In genomic region chrX:9062665-9063064, dm6 we compare ENCODE assay signal across 1 fruit fly cellular context.
TF ChIP-seq lines count a peak whose summit lies in the region.

No protein-coding gene starts in this region.

TF ChIP-seq in whole organism, embryonic, 481 proteins besides CTCF, POLR2A, EP300 and RAD21 (continued from another document and continues in another):
- TF ChIP-seq danr (GFP tag; IDR thresholded peaks at IDR 0.05; lab: Robert Waterston, UW) (no peak), CG17186 (GFP tag; optimal IDR thresholded peaks at IDR 0.05; lab: Kevin White, UChicago) (no peak), schlank (tag; optimal IDR thresholded peaks at IDR 0.05; lab: Kevin White, UChicago) (no peak), sim (GFP tag; IDR thresholded peaks at IDR 0.05; lab: Robert Waterston, UW) (no peak), sob (GFP tag; IDR thresholded peaks at IDR 0.05; lab: Robert Waterston, UW) (peak; percentile 53), Neu2 (GFP tag; optimal IDR thresholded peaks at IDR 0.05; lab: Kevin White, UChicago; ENCODE audit: borderline replicate concordance) (no peak), Doc3 (GFP tag; IDR thresholded peaks at IDR 0.05; lab: Robert Waterston, UW; ENCODE audit: partially characterized antibody) (no peak), dpn (GFP tag; optimal IDR thresholded peaks at IDR 0.05; lab: Kevin White, UChicago) (no peak), CG2120 (GFP tag; optimal IDR thresholded peaks at IDR 0.05; lab: Kevin White, UChicago) (peak; percentile 15), CG11723 (GFP tag; optimal IDR thresholded peaks at IDR 0.05; lab: Kevin White, UChicago) (no peak), CG11093 (GFP tag; IDR thresholded peaks at IDR 0.05; lab: Robert Waterston, UW) (no peak), HHEX (GFP tag; optimal IDR thresholded peaks at IDR 0.05; lab: Kevin White, UChicago) (no peak), aop (GFP tag; IDR thresholded peaks at IDR 0.05; lab: Robert Waterston, UW) (no peak), BtbVII (GFP tag; optimal IDR thresholded peaks at IDR 0.05; lab: Kevin White, UChicago) (no peak), ssp (GFP tag; IDR thresholded peaks at IDR 0.05; lab: Robert Waterston, UW) (0 out of 2 replicates have a peak, but pooled peaks have one; percentile 28), otp (GFP tag; IDR thresholded peaks at IDR 0.05; lab: Robert Waterston, UW) (0 out of 3 replicates have a peak, but pooled peaks have one; percentile 14), CG11398 (GFP tag; optimal IDR thresholded peaks at IDR 0.05; lab: Kevin White, UChicago) (no peak), wek (GFP tag; optimal IDR thresholded peaks at IDR 0.05; lab: Kevin White, UChicago) (no peak), pb (GFP tag; optimal IDR thresholded peaks at IDR 0.05; lab: Kevin White, UChicago) (no peak), sug (tag; optimal IDR thresholded peaks at IDR 0.05; lab: Kevin White, UChicago) (no peak), lbe (GFP tag; optimal IDR thresholded peaks at IDR 0.05; lab: Kevin White, UChicago) (peak; percentile 58), ci (GFP tag; IDR thresholded peaks at IDR 0.05; lab: Robert Waterston, UW) (peak; percentile 62; the same call in 1 of the 3 replicates), CG34422 (GFP tag; IDR thresholded peaks at IDR 0.05; lab: Robert Waterston, UW) (peak; percentile 41; the same call in 2 of the 3 replicates), CG9437 (GFP tag; optimal IDR thresholded peaks at IDR 0.05; lab: Kevin White, UChicago) (no peak), Rfx (GFP tag; IDR thresholded peaks at IDR 0.05; lab: Robert Waterston, UW) (peak; percentile 63), CG31388 (GFP tag; optimal IDR thresholded peaks at IDR 0.05; lab: Kevin White, UChicago) (no peak), Dek (tag; optimal IDR thresholded peaks at IDR 0.05; lab: Kevin White, UChicago) (peak; percentile 10), Nf-YB (GFP tag; optimal IDR thresholded peaks at IDR 0.05; lab: Kevin White, UChicago) (no peak), CrebB (tag; optimal IDR thresholded peaks at IDR 0.05; lab: Kevin White, UChicago) (no peak), Dref (GFP tag; IDR thresholded peaks at IDR 0.05; lab: Robert Waterston, UW) (no peak), CG6813 (GFP tag; optimal IDR thresholded peaks at IDR 0.05; lab: Kevin White, UChicago) (no peak), fu2 (GFP tag; optimal IDR thresholded peaks at IDR 0.05; lab: Kevin White, UChicago) (no peak), CG4282 (GFP tag; optimal IDR thresholded peaks at IDR 0.05; lab: Kevin White, UChicago) (no peak), Ets65A (GFP tag; lab: Kevin White, UChicago) (no peak), CG7963 (GFP tag; IDR thresholded peaks at IDR 0.05; lab: Robert Waterston, UW; ENCODE audit: partially characterized antibody) (no peak), kni (GFP tag; optimal IDR thresholded peaks at IDR 0.05; lab: Kevin White, UChicago) (no peak), stwl (tag; optimal IDR thresholded peaks at IDR 0.05; lab: Kevin White, UChicago) (no peak), CG17359 (tag; optimal IDR thresholded peaks at IDR 0.05; lab: Kevin White, UChicago) (no peak), CG2199 (GFP tag; IDR thresholded peaks at IDR 0.05; lab: Robert Waterston, UW) (no peak), CG11560 (tag; IDR thresholded peaks at IDR 0.05; lab: Robert Waterston, UW) (no peak), pho (GFP tag; optimal IDR thresholded peaks at IDR 0.05; lab: Kevin White, UChicago) (no peak), Lpt (GFP tag; optimal IDR thresholded peaks at IDR 0.05; lab: Kevin White, UChicago) (no peak), tap (tag; optimal IDR thresholded peaks at IDR 0.05; lab: Kevin White, UChicago) (no peak), dm (GFP tag; optimal IDR thresholded peaks at IDR 0.05; lab: Kevin White, UChicago) (no peak), CG4360 (GFP tag; IDR thresholded peaks at IDR 0.05; lab: Robert Waterston, UW) (no peak), sc (optimal IDR thresholded peaks at IDR 0.05; lab: Kevin White, UChicago) (no peak), sc (GFP tag; optimal IDR thresholded peaks at IDR 0.05; lab: Kevin White, UChicago) (no peak), dysf (GFP tag; IDR thresholded peaks at IDR 0.05; lab: Robert Waterston, UW) (peak; percentile 60; the same call in 1 of the 3 replicates), nmo (GFP tag; optimal IDR thresholded peaks at IDR 0.05; lab: Kevin White, UChicago) (peak; percentile 31), CG33557 (GFP tag; optimal IDR thresholded peaks at IDR 0.05; lab: Kevin White, UChicago) (no peak), gce (GFP tag; IDR thresholded peaks at IDR 0.05; lab: Robert Waterston, UW) (no peak), Hr78 (GFP tag; optimal IDR thresholded peaks at IDR 0.05; lab: Kevin White, UChicago) (no peak), Atf6 (GFP tag; IDR thresholded peaks at IDR 0.05; lab: Robert Waterston, UW) (peak; percentile 53; the same call in 1 of the 2 replicates), CG32767 (GFP tag; IDR thresholded peaks at IDR 0.05; lab: Robert Waterston, UW) (no peak), CG4820 (GFP tag; optimal IDR thresholded peaks at IDR 0.05; lab: Kevin White, UChicago) (no peak), slbo (GFP tag; IDR thresholded peaks at IDR 0.05; lab: Robert Waterston, UW) (peak; percentile 65), CG3838 (GFP tag; optimal IDR thresholded peaks at IDR 0.05; lab: Kevin White, UChicago) (no peak), dimm (GFP tag; IDR thresholded peaks at IDR 0.05; lab: Robert Waterston, UW) (no peak), CG10565 (GFP tag; optimal IDR thresholded peaks at IDR 0.05; lab: Kevin White, UChicago) (no peak), odd (GFP tag; optimal IDR thresholded peaks at IDR 0.05; lab: Kevin White, UChicago) (no peak), CG1024 (GFP tag; IDR thresholded peaks at IDR 0.05; lab: Robert Waterston, UW) (no peak), CG4617 (GFP tag; optimal IDR thresholded peaks at IDR 0.05; lab: Kevin White, UChicago; ENCODE audit: borderline replicate concordance) (no peak), CG6689 (GFP tag; IDR thresholded peaks at IDR 0.05; lab: Robert Waterston, UW) (peak; percentile 46), CG17802 (tag; optimal IDR thresholded peaks at IDR 0.05; lab: Kevin White, UChicago) (no peak), Hmx (GFP tag; optimal IDR thresholded peaks at IDR 0.05; lab: Kevin White, UChicago) (no peak), CG8388 (GFP tag; optimal IDR thresholded peaks at IDR 0.05; lab: Kevin White, UChicago) (no peak), NC2β (GFP tag; optimal IDR thresholded peaks at IDR 0.05; lab: Kevin White, UChicago) (no peak), lov (optimal IDR thresholded peaks at IDR 0.05; lab: Kevin White, UChicago) (no peak), lov (GFP tag; IDR thresholded peaks at IDR 0.05; lab: Robert Waterston, UW) (no peak), B-H2 (GFP tag; optimal IDR thresholded peaks at IDR 0.05; lab: Kevin White, UChicago) (no peak), CG11696 (GFP tag; IDR thresholded peaks at IDR 0.05; lab: Robert Waterston, UW) (no peak), CG1647 (GFP tag; optimal IDR thresholded peaks at IDR 0.05; lab: Kevin White, UChicago) (no peak), cwo (GFP tag; optimal IDR thresholded peaks at IDR 0.05; lab: Kevin White, UChicago) (no peak), prd (optimal IDR thresholded peaks at IDR 0.05; lab: Kevin White, UChicago) (no peak), prd (GFP tag; IDR thresholded peaks at IDR 0.05; lab: Robert Waterston, UW) (peak; percentile 67), CG12744 (GFP tag; optimal IDR thresholded peaks at IDR 0.05; lab: Kevin White, UChicago) (no peak), CoRest (tag; optimal IDR thresholded peaks at IDR 0.05; lab: Kevin White, UChicago) (peak; percentile 16), CG12236 (GFP tag; optimal IDR thresholded peaks at IDR 0.05; lab: Kevin White, UChicago) (no peak), az2 (GFP tag; optimal IDR thresholded peaks at IDR 0.05; lab: Kevin White, UChicago) (no peak), ap (GFP tag; IDR thresholded peaks at IDR 0.05; lab: Robert Waterston, UW) (peak; percentile 16; the same call in 1 of the 2 replicates), CG2875 (GFP tag; optimal IDR thresholded peaks at IDR 0.05; lab: Kevin White, UChicago) (no peak), CG31441 (GFP tag; IDR thresholded peaks at IDR 0.05; lab: Robert Waterston, UW) (0 out of 2 replicates have a peak, but pooled peaks have one; percentile 27), CG14667 (GFP tag; IDR thresholded peaks at IDR 0.05; lab: Robert Waterston, UW) (no peak), CG18262 (tag; optimal IDR thresholded peaks at IDR 0.05; lab: Kevin White, UChicago) (peak; percentile 23), CG2129 (GFP tag; IDR thresholded peaks at IDR 0.05; lab: Robert Waterston, UW; ENCODE audit: partially characterized antibody) (no peak), pum (GFP tag; optimal IDR thresholded peaks at IDR 0.05; lab: Kevin White, UChicago) (no peak), Dll (GFP tag; IDR thresholded peaks at IDR 0.05; lab: Robert Waterston, UW; ENCODE audit: partially characterized antibody) (no peak), lmd (GFP tag; IDR thresholded peaks at IDR 0.05; lab: Robert Waterston, UW) (peak; percentile 53), Ets97D (GFP tag; optimal IDR thresholded peaks at IDR 0.05; lab: Kevin White, UChicago) (no peak), HLH4C (GFP tag; IDR thresholded peaks at IDR 0.05; lab: Robert Waterston, UW; ENCODE audit: partially characterized antibody) (no peak), mam (GFP tag; optimal IDR thresholded peaks at IDR 0.05; lab: Kevin White, UChicago) (no peak), tgo (GFP tag; IDR thresholded peaks at IDR 0.05; lab: Robert Waterston, UW) (peak; percentile 60), tna (GFP tag; IDR thresholded peaks at IDR 0.05; lab: Robert Waterston, UW; ENCODE audit: partially characterized antibody) (no peak), E2f1 (GFP tag; IDR thresholded peaks at IDR 0.05; lab: Robert Waterston, UW) (no peak), CG3407 (GFP tag; optimal IDR thresholded peaks at IDR 0.05; lab: Kevin White, UChicago) (no peak), Stat92E (GFP tag; optimal IDR thresholded peaks at IDR 0.05; lab: Kevin White, UChicago) (no peak), Hr51 (GFP tag; optimal IDR thresholded peaks at IDR 0.05; lab: Kevin White, UChicago) (peak in 1 of 2 experiments; percentile 57), CG8478 (optimal IDR thresholded peaks at IDR 0.05; lab: Kevin White, UChicago) (no peak), CG10147 (GFP tag; optimal IDR thresholded peaks at IDR 0.05; lab: Kevin White, UChicago) (no peak), Kr (GFP tag; optimal IDR thresholded peaks at IDR 0.05; lab: Kevin White, UChicago) (no peak), Max (GFP tag; optimal IDR thresholded peaks at IDR 0.05; lab: Kevin White, UChicago) (no peak), Dip2 (GFP tag; IDR thresholded peaks at IDR 0.05; lab: Robert Waterston, UW) (no peak), CG8290 (GFP tag; optimal IDR thresholded peaks at IDR 0.05; lab: Kevin White, UChicago) (no peak), CG8290 (tag; optimal IDR thresholded peaks at IDR 0.05; lab: Kevin White, UChicago) (no peak), chn (GFP tag; optimal IDR thresholded peaks at IDR 0.05; lab: Kevin White, UChicago) (no peak), CG14710 (tag; optimal IDR thresholded peaks at IDR 0.05; lab: Kevin White, UChicago) (no peak), Lim3 (GFP tag; IDR thresholded peaks at IDR 0.05; lab: Robert Waterston, UW) (no peak), CG9727 (GFP tag; optimal IDR thresholded peaks at IDR 0.05; lab: Kevin White, UChicago) (no peak), peb (GFP tag; IDR thresholded peaks at IDR 0.05; lab: Robert Waterston, UW) (no peak), CG13296 (GFP tag; optimal IDR thresholded peaks at IDR 0.05; lab: Kevin White, UChicago) (no peak), CG7928 (GFP tag; optimal IDR thresholded peaks at IDR 0.05; lab: Kevin White, UChicago) (no peak), hkb (optimal IDR thresholded peaks at IDR 0.05; lab: Kevin White, UChicago) (no peak), hkb (GFP tag; IDR thresholded peaks at IDR 0.05; lab: Robert Waterston, UW) (peak; percentile 36), CG8944 (GFP tag; optimal IDR thresholded peaks at IDR 0.05; lab: Kevin White, UChicago) (no peak), Nf-YC (tag; optimal IDR thresholded peaks at IDR 0.05; lab: Kevin White, UChicago) (no peak), stc (GFP tag; IDR thresholded peaks at IDR 0.05; lab: Robert Waterston, UW) (0 out of 2 replicates have a peak, but pooled peaks have one; percentile 12), Hr39 (optimal IDR thresholded peaks at IDR 0.05; lab: Kevin White, UChicago) (no peak), CG8089 (GFP tag; optimal IDR thresholded peaks at IDR 0.05; lab: Kevin White, UChicago) (no peak), CG10462 (GFP tag; optimal IDR thresholded peaks at IDR 0.05; lab: Kevin White, UChicago) (no peak), CG6765 (GFP tag; optimal IDR thresholded peaks at IDR 0.05; lab: Kevin White, UChicago) (no peak), CG8924 (tag; optimal IDR thresholded peaks at IDR 0.05; lab: Kevin White, UChicago) (no peak), CG12391 (tag; optimal IDR thresholded peaks at IDR 0.05; lab: Kevin White, UChicago) (peak; percentile 7), CG4707 (GFP tag; optimal IDR thresholded peaks at IDR 0.05; lab: Kevin White, UChicago) (no peak), Nf-YA (GFP tag; IDR thresholded peaks at IDR 0.05; lab: Robert Waterston, UW) (no peak), CG14050 (GFP tag; IDR thresholded peaks at IDR 0.05; lab: Robert Waterston, UW) (0 out of 3 replicates have a peak, but pooled peaks have one; percentile 11), CG34224 (GFP tag; IDR thresholded peaks at IDR 0.05; lab: Robert Waterston, UW; ENCODE audit: partially characterized antibody) (no peak), Lhr (GFP tag; optimal IDR thresholded peaks at IDR 0.05; lab: Kevin White, UChicago) (no peak), CG4404 (GFP tag; IDR thresholded peaks at IDR 0.05; lab: Robert Waterston, UW) (no peak), her (GFP tag; optimal IDR thresholded peaks at IDR 0.05; lab: Kevin White, UChicago) (no peak), Scr (GFP tag; IDR thresholded peaks at IDR 0.05; lab: Robert Waterston, UW; ENCODE audit: partially characterized antibody) (no peak), CG10366 (GFP tag; IDR thresholded peaks at IDR 0.05; lab: Robert Waterston, UW) (peak; percentile 37; the same call in 1 of the 2 replicates), CG3065 (GFP tag; optimal IDR thresholded peaks at IDR 0.05; lab: Kevin White, UChicago) (no peak), disco-r (GFP tag; optimal IDR thresholded peaks at IDR 0.05; lab: Kevin White, UChicago) (no peak), CG30403 (GFP tag; optimal IDR thresholded peaks at IDR 0.05; lab: Kevin White, UChicago) (peak; percentile 13), dan (GFP tag; IDR thresholded peaks at IDR 0.05; lab: Robert Waterston, UW) (no peak), h (optimal IDR thresholded peaks at IDR 0.05; lab: Kevin White, UChicago) (no peak), cas (GFP tag; IDR thresholded peaks at IDR 0.05; lab: Robert Waterston, UW) (no peak)
